Worm (Caenorhabditis elegans) whole organism, early embryonic: Measurements from ENCODE around the gene C30G4.4.

Experiments used
- B0310.2 ChIP-seq: sonication (generic microtip); optimal IDR thresholded peaks from 2 replicates; lab custom pipeline; 2016; ENCODE audit warnings: mild to moderate bottlenecking, missing genetic modification characterization, missing compliant biosample characterization
- F13C5.2 ChIP-seq: sonication (generic microtip); optimal IDR thresholded peaks from 2 replicates; lab custom pipeline; 2017; ENCODE audit warnings: mild to moderate bottlenecking, missing genetic modification characterization, inconsistent platforms, missing compliant biosample characterization
- aly-1 ChIP-seq: sonication (generic microtip); optimal IDR thresholded peaks from 2 replicates; lab custom pipeline; 2016; ENCODE audit warnings: missing genetic modification characterization, missing compliant biosample characterization
- ama-1 ChIP-seq: fragments of 150-350 bp; optimal IDR thresholded peaks from 2 replicates; lab custom pipeline; 2014
- ceh-13 ChIP-seq: fragments of 200-800 bp; sonication (Bioruptor generic); optimal IDR thresholded peaks from 2 replicates; lab custom pipeline; 2018; ENCODE audit warnings: mild to moderate bottlenecking, missing genetic modification characterization, missing compliant biosample characterization
- ceh-36 ChIP-seq: sonication (generic microtip); optimal IDR thresholded peaks from 2 replicates; lab custom pipeline; 2016; ENCODE audit warnings: missing genetic modification characterization, inconsistent platforms, missing compliant biosample characterization
- ets-7 ChIP-seq: sonication (generic microtip); optimal IDR thresholded peaks from 2 replicates; lab custom pipeline; 2016; ENCODE audit warnings: missing genotype, missing genetic modification characterization, missing compliant biosample characterization
- flt-1 ChIP-seq: fragments of 200-800 bp; sonication (Bioruptor generic); IDR thresholded peaks from 2 replicates; pipeline ENCODE4 v1.3.6; 2022; ENCODE audit warnings: missing genetic modification characterization, missing compliant biosample characterization
- hmbx-1 ChIP-seq: sonication (generic microtip); optimal IDR thresholded peaks from 2 replicates; lab custom pipeline; 2016; ENCODE audit warnings: mild to moderate bottlenecking, missing genetic modification characterization, missing compliant biosample characterization
- hmg-4 ChIP-seq: fragments of 200-800 bp; sonication (Bioruptor generic); optimal IDR thresholded peaks from 2 replicates; lab custom pipeline; 2018; ENCODE audit warnings: mild to moderate bottlenecking, missing genetic modification characterization, missing compliant biosample characterization
- hnd-1 ChIP-seq: sonication (generic microtip); optimal IDR thresholded peaks from 2 replicates; lab custom pipeline; 2016; ENCODE audit warnings: missing genetic modification characterization, missing compliant biosample characterization
- pes-1 ChIP-seq: fragments of 200-800 bp; sonication (Bioruptor generic); IDR thresholded peaks from 2 replicates; pipeline ENCODE4 v1.3.6; 2022; ENCODE audit warnings: missing genetic modification reagents, missing genetic modification characterization, missing compliant biosample characterization
- scrt-1 ChIP-seq: fragments of 200-800 bp; sonication (Bioruptor generic); IDR thresholded peaks from 2 replicates; pipeline ENCODE4 v1.3.6; 2022; ENCODE audit warnings: missing genetic modification characterization, missing compliant biosample characterization
- sea-1 ChIP-seq: fragments of 200-800 bp; sonication (Bioruptor generic); conservative IDR thresholded peaks from 2 replicates; pipeline ENCODE4 v1.3.6; 2022; ENCODE audit warnings: missing genetic modification characterization, missing compliant biosample characterization
- tbx-11 ChIP-seq: fragments of 200-800 bp; sonication (Bioruptor generic); IDR thresholded peaks from 2 replicates; pipeline ENCODE4 v1.3.6; 2022; ENCODE audit warnings: missing genetic modification characterization, missing compliant biosample characterization
- tbx-37 ChIP-seq: fragments of 200-800 bp; sonication (Bioruptor generic); conservative IDR thresholded peaks from 2 replicates; pipeline ENCODE4 v1.3.6; 2022; ENCODE audit warnings: missing genetic modification reagents, missing genetic modification characterization, missing compliant biosample characterization
- tra-4 ChIP-seq: sonication (generic microtip); optimal IDR thresholded peaks from 2 replicates; lab custom pipeline; 2017; ENCODE audit warnings: missing genetic modification characterization, missing compliant biosample characterization

Gene C30G4.4

DNA sequence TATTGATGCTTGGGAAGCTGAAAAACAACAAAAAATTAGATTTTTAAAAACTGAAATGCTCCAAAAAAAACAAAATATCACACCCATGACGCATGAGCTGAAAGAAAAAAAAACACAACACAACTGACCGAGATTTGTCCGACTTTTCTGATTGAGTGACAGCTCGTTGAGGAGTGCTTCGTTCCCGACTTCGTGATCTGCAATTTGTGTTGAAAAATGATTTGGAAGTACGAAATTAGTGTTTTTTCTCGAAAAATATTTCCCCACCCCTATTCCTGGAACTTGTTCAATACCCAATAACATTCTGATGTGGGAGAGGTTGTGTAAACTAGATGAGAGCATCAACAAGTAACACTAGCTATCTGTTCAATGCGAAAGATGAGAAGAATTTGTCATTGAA is 30.4 kb downstream of the C30G4.4 start:
- TF ChIP-seq hmbx-1 (tag; lab: Kevin White, UChicago) = no peak
- TF ChIP-seq tbx-37 (GFP tag; lab: Robert Waterston, UW) = no peak
- no peak for TF ChIP-seq ceh-13
- no peak for TF ChIP-seq F13C5.2
- no peak for TF ChIP-seq flt-1 (GFP tag; lab: Robert Waterston, UW)
- TF ChIP-seq B0310.2 (tag; lab: Kevin White, UChicago) = no peak
- no peak for TF ChIP-seq ets-7 (tag; lab: Kevin White, UChicago)
- no peak for TF ChIP-seq scrt-1 (GFP tag; lab: Robert Waterston, UW)
- TF ChIP-seq aly-1 (tag; lab: Kevin White, UChicago) = no peak
- no peak for TF ChIP-seq ceh-36
- TF ChIP-seq hnd-1 (tag; lab: Kevin White, UChicago) = no peak
- no peak for TF ChIP-seq pes-1 (GFP tag; lab: Robert Waterston, UW)
- TF ChIP-seq hmg-4 (GFP tag; lab: Kevin White, UChicago) = no peak

DNA sequence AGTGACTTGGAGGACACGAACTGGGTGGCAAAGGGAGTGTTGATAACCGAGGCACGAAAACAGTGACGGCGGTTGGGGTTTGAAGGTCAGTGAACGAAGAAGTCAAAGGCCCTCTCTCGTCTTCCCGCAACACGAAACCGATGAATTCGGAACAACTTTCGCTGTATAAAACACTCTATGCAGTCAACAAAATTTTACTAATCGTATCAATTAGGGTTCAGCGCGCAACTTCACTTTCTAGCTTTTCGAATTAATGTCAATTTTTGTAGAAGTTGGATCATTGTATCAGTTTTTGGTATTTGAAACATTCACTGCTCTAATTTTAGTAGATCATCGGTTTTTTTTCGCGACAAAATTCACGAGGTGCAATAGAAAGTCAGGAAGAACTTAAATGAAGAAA is 33.4 kb downstream of the C30G4.4 start:
- no peak for TF ChIP-seq hmbx-1 (tag; lab: Kevin White, UChicago)
- TF ChIP-seq aly-1 (tag; lab: Kevin White, UChicago) = no peak
- TF ChIP-seq tbx-37 (GFP tag; lab: Robert Waterston, UW) = no peak
- TF ChIP-seq flt-1 (GFP tag; lab: Robert Waterston, UW) = no peak
- TF ChIP-seq tra-4 (tag; lab: Kevin White, UChicago) = no peak
- no peak for TF ChIP-seq ceh-36
- TF ChIP-seq pes-1 (GFP tag; lab: Robert Waterston, UW) = no peak
- TF ChIP-seq scrt-1 (GFP tag; lab: Robert Waterston, UW) = no peak
- TF ChIP-seq B0310.2 (tag; lab: Kevin White, UChicago) = no peak
- TF ChIP-seq ama-1 (lab: Kevin White, UChicago) = no peak
- TF ChIP-seq ets-7 (tag; lab: Kevin White, UChicago) = no peak
- no peak for TF ChIP-seq F13C5.2
- TF ChIP-seq sea-1 (GFP tag; lab: Robert Waterston, UW) = no peak
- TF ChIP-seq hnd-1 (tag; lab: Kevin White, UChicago) = no peak
- no peak for TF ChIP-seq hmg-4 (GFP tag; lab: Kevin White, UChicago)
- no peak for TF ChIP-seq ceh-13

DNA sequence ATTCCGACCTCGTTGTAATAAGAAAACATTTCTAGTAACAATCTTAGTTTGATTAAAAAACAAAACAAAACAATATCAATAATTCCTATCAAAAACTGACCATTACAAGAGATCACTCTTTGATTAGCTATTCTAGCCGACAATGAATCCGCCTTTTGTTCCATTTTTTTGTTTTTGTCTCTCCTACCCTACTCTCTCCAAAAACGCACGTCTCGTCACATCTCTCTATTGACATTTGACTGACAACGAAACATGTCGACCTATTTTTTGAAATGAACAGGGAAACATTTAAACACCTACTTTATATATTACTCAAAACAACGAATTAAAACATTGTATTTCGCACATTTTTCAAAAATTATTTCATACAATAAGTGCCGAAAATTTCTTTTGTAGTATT is 37.2 kb downstream of the C30G4.4 start:
- TF ChIP-seq hnd-1 (tag; lab: Kevin White, UChicago) (no peak), tra-4 (tag; lab: Kevin White, UChicago) (no peak), ama-1 (lab: Kevin White, UChicago) (no peak), hmg-4 (GFP tag; lab: Kevin White, UChicago) (no peak), aly-1 (tag; lab: Kevin White, UChicago) (no peak), flt-1 (GFP tag; lab: Robert Waterston, UW) (no peak)

DNA sequence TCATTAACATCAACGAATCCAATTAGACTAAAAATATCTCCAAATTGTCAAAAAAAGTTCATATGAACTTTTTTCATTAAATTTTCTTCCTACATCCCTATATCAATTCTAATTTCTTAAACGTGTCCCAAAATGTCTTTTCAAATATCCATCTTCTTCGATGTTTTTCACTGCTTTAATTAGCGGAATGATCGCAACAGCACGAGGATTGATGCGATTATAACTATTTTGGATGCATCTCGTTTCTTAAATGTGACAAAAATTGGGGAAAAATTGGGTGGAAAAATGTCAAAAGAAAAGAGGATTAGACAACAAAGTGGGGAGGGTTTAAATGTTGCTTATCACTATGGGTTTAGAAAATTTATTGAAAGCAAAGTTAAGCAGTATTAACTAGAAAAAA is 37.8 kb downstream of the C30G4.4 start:
- TF ChIP-seq tbx-11 (no peak), B0310.2 (tag; lab: Kevin White, UChicago) (no peak), scrt-1 (GFP tag; lab: Robert Waterston, UW) (no peak), sea-1 (GFP tag; lab: Robert Waterston, UW) (no peak), tbx-37 (GFP tag; lab: Robert Waterston, UW) (no peak), flt-1 (GFP tag; lab: Robert Waterston, UW) (no peak), ets-7 (tag; lab: Kevin White, UChicago) (no peak), tra-4 (tag; lab: Kevin White, UChicago) (no peak), hnd-1 (tag; lab: Kevin White, UChicago) (no peak), ceh-36 (no peak), ama-1 (lab: Kevin White, UChicago) (no peak)

DNA sequence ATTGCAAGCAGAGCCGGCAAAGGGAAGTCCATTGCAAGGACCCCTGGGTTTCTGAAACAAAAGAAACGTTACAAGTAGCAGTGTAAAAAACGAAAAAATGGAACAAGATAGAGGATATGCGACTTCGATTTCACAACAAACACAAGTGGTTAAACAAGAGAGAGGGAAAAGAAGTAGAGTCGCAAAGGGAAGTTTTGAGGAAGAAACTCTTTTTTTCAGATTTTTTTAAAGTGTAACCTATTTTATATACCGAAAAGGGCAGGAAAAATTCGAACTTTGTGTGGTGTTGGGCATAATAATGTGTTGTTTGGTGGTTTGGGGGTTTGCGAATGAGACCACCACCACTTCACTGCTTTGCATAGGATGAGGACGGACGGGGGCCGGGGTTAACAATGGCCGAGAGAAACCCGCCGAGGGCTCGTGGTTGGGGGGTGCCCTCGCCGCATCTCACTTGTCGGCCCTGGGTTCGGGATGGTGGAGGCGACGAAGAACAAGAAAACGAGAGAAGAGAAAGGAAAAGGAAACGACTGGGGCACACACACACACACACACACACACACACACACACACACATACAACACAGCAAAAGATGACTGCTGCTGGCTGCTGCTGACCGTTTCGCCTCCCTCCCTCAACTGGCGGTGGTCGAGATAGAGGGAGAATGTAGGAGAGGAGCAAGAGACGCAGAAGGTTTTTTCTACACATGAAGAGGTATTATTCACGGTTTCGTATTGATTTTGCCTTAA is 41.6 kb downstream of the C30G4.4 start, which contains the start of gene ptrn-1:
Gene ptrn-1, minus strand, starts transcription at position 51 of the 746 bp plus-strand sequence.
- peak; percentile 6 for TF ChIP-seq ets-7 (tag; lab: Kevin White, UChicago)
- 0 out of 2 replicates have a peak, but pooled peaks have one; percentile 27 for TF ChIP-seq tbx-11
- peak; percentile 65 for TF ChIP-seq F13C5.2
- TF ChIP-seq hmbx-1 (tag; lab: Kevin White, UChicago) = no peak
- TF ChIP-seq ceh-36 = no peak
- TF ChIP-seq scrt-1 (GFP tag; lab: Robert Waterston, UW) = no peak
- TF ChIP-seq B0310.2 (tag; lab: Kevin White, UChicago) = peak; percentile 53
- TF ChIP-seq tra-4 (tag; lab: Kevin White, UChicago) = no peak
- no peak for TF ChIP-seq ama-1 (lab: Kevin White, UChicago)
- peak; percentile 24; the same call in 1 of the 2 replicates for TF ChIP-seq flt-1 (GFP tag; lab: Robert Waterston, UW)
- peak; percentile 23 for TF ChIP-seq ceh-13
- TF ChIP-seq hmg-4 (GFP tag; lab: Kevin White, UChicago) = peak; percentile 95
- TF ChIP-seq tbx-37 (GFP tag; lab: Robert Waterston, UW) = no peak
- peak; percentile 17; the same call in 1 of the 2 replicates for TF ChIP-seq pes-1 (GFP tag; lab: Robert Waterston, UW)
- no peak for TF ChIP-seq hnd-1 (tag; lab: Kevin White, UChicago)
- no peak for TF ChIP-seq sea-1 (GFP tag; lab: Robert Waterston, UW)
- peak; percentile 79 for TF ChIP-seq aly-1 (tag; lab: Kevin White, UChicago)

DNA sequence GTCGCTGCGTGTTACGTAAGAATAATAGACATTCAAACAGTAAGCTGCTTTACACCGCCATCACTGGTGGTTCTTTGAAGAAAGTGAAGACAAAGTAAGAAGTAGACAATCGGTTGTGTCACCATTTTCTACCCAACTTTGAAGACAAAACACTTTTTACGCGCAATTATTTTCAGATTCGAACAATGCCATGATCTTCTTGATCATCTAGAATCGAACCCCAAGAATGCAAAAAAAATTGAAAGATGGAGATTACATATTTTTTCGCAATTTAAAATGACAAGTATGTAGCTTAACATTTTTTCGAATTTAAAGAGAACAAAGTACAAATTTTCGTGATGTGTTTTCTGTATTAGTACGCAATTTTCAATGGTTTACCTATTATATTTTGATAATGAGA is 51.1 kb downstream of the C30G4.4 start, which contains the start of gene F35B3.4:
Gene F35B3.4, minus strand, starts transcription at position 101 of the 400 bp plus-strand sequence.
- no peak for TF ChIP-seq aly-1 (tag; lab: Kevin White, UChicago)
- TF ChIP-seq ets-7 (tag; lab: Kevin White, UChicago) = no peak
- TF ChIP-seq pes-1 (GFP tag; lab: Robert Waterston, UW) = no peak
- TF ChIP-seq scrt-1 (GFP tag; lab: Robert Waterston, UW) = no peak
- no peak for TF ChIP-seq hmbx-1 (tag; lab: Kevin White, UChicago)
- no peak for TF ChIP-seq flt-1 (GFP tag; lab: Robert Waterston, UW)
- no peak for TF ChIP-seq tbx-37 (GFP tag; lab: Robert Waterston, UW)
- no peak for TF ChIP-seq F13C5.2
- TF ChIP-seq hmg-4 (GFP tag; lab: Kevin White, UChicago) = no peak
- TF ChIP-seq hnd-1 (tag; lab: Kevin White, UChicago) = no peak
- TF ChIP-seq tbx-11 = no peak
- TF ChIP-seq ama-1 (lab: Kevin White, UChicago) = no peak
- TF ChIP-seq tra-4 (tag; lab: Kevin White, UChicago) = no peak
- TF ChIP-seq B0310.2 (tag; lab: Kevin White, UChicago) = no peak
- no peak for TF ChIP-seq ceh-13
- no peak for TF ChIP-seq ceh-36
- TF ChIP-seq sea-1 (GFP tag; lab: Robert Waterston, UW) = no peak
